Worm (Caenorhabditis elegans): Measurements from ENCODE around the gene hsp-12.2.

Gene hsp-12.2

DNA sequence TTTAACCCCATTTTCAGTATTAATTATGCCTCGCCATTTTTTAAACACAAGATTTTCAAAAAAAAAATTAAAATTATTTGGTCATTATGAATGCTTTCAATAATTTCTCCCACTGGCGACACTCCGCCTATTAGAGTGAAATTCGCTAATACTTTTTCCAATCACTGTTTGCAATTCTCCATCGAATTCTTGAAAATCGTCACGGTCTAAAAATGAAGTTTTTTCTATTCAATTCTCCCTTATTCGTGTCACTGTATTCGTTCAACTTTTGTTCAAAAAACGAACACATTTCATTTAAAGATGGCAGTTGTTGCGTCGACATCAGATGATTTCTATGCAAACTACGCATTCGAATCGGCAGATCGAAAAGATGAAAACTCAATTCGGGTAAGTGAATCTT lies 29.4 kb upstream of the hsp-12.2 start, which contains the start of gene C14B9.3:
C14B9.3 (plus strand) TSS at position 301 of the 400 bp plus-strand sequence.
- TF ChIP-seq ceh-28 (tag; optimal IDR thresholded peaks at IDR 0.05) (no peak), mdl-1 (tag; optimal IDR thresholded peaks at IDR 0.05) (no peak), fkh-2 (tag; optimal IDR thresholded peaks at IDR 0.05) (no peak), hmg-11 (tag; optimal IDR thresholded peaks at IDR 0.05) (no peak), pqm-1 (tag; optimal IDR thresholded peaks at IDR 0.05) (no peak), nhr-67 (tag; optimal IDR thresholded peaks at IDR 0.05) (no peak)

DNA sequence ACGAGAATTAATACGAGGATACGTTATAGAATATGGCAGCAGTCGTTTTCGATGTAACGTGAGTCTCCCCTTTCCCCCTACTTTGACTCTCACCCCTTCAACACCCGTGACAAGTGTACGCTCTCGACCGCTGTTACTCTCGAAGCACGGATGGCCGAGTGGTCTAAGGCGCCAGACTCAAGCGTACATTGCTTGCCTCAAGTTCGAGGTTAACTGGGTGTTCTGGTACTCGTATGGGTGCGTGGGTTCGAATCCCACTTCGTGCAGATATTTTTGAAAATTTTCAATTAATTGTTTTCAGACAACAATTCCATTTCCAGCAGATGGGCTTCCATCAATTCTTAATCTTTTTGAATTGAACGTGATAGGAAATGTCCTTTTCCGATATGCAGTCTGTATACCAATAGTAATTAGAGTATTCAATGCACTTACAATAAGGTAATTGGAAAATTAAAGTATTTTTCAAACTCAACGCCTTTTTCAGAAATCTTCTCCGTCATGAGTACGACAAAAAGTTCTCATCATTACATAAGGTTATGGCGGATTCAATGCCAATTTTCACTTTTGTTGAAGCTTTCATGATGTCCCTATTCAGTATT lies 28.3 kb upstream of the hsp-12.2 start:
- TF ChIP-seq elt-2 (tag; optimal IDR thresholded peaks at IDR 0.05), result peak; percentile 35
- TF ChIP-seq ceh-28 (tag; optimal IDR thresholded peaks at IDR 0.05), result no peak
- no peak for TF ChIP-seq unc-39 (tag; optimal IDR thresholded peaks at IDR 0.05)
- peak; percentile 8 for TF ChIP-seq skn-1 (tag; optimal IDR thresholded peaks at IDR 0.05)
- peak; percentile 23 for TF ChIP-seq snpc-4 (tag; optimal IDR thresholded peaks at IDR 0.05)
- peak; percentile 36 for TF ChIP-seq lin-15B (tag; optimal IDR thresholded peaks at IDR 0.05)
- peak; percentile 68 for TF ChIP-seq ama-1 (optimal IDR thresholded peaks at IDR 0.05)
- TF ChIP-seq lsy-12 (tag; optimal IDR thresholded peaks at IDR 0.05), result peak; percentile 66
- no peak for TF ChIP-seq ceh-9 (tag; optimal IDR thresholded peaks at IDR 0.05)
- TF ChIP-seq nhr-43 (tag; optimal IDR thresholded peaks at IDR 0.05; ENCODE audit: poor library complexity, severe bottlenecking), result peak; percentile 87
- TF ChIP-seq nfya-1 (tag; optimal IDR thresholded peaks at IDR 0.05; ENCODE audit: insufficient read depth), result peak; percentile 69
- no peak for TF ChIP-seq elt-1 (tag; optimal IDR thresholded peaks at IDR 0.05)
- peak; percentile 80 for TF ChIP-seq lin-39 (tag; optimal IDR thresholded peaks at IDR 0.05)
- no peak for TF ChIP-seq aly-2 (tag; optimal IDR thresholded peaks at IDR 0.05)
- peak; percentile 52 for TF ChIP-seq ztf-4 (tag; optimal IDR thresholded peaks at IDR 0.05)
- TF ChIP-seq zag-1 (tag; optimal IDR thresholded peaks at IDR 0.05), result no peak
- no peak for TF ChIP-seq fos-1 (tag; optimal IDR thresholded peaks at IDR 0.05)
- TF ChIP-seq hmg-11 (tag; optimal IDR thresholded peaks at IDR 0.05), result peak; percentile 78
- TF ChIP-seq egl-5 (tag; optimal IDR thresholded peaks at IDR 0.05), result peak; percentile 33
- TF ChIP-seq jun-1 (tag; optimal IDR thresholded peaks at IDR 0.05), result peak; percentile 64
- TF ChIP-seq nhr-77 (tag; optimal IDR thresholded peaks at IDR 0.05), result no peak
- no peak for TF ChIP-seq unc-62 (GFP tag; optimal IDR thresholded peaks at IDR 0.05)
- peak; percentile 29 for TF ChIP-seq nhr-23 (tag; optimal IDR thresholded peaks at IDR 0.05)
- no peak for TF ChIP-seq nhr-76 (tag; optimal IDR thresholded peaks at IDR 0.05)
- TF ChIP-seq ceh-16 (tag; optimal IDR thresholded peaks at IDR 0.05), result no peak
- no peak for TF ChIP-seq ZK546.5 (tag; optimal IDR thresholded peaks at IDR 0.05)
- TF ChIP-seq nhr-25 (tag; optimal IDR thresholded peaks at IDR 0.05), result peak; percentile 17
- TF ChIP-seq pha-4 (tag; optimal IDR thresholded peaks at IDR 0.05), result peak; percentile 74
- TF ChIP-seq egl-27 (tag; optimal IDR thresholded peaks at IDR 0.05), result peak; percentile 74

DNA sequence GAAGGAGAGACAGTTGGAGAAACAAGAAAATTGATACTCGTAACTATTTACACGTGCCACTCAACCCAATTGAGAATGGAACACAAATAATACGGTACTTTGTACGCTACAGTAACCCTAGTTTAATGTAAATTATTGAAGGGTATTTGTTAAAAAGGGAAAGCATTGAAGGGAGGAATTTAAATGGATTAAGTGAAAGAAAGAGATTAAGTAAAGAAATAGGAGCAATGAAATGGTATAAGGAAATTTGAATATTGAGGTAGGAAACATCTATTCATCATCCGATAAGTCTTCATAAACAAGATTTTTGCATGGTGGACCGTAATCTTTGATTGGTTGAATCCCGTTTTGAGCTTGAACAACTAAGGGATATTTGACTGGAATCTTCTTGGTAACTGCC lies 26.5 kb upstream of the hsp-12.2 start:
- no peak for TF ChIP-seq egl-27 (tag; optimal IDR thresholded peaks at IDR 0.05)
- TF ChIP-seq ceh-16 (tag; optimal IDR thresholded peaks at IDR 0.05), result no peak
- TF ChIP-seq nhr-25 (tag; optimal IDR thresholded peaks at IDR 0.05), result no peak
- no peak for TF ChIP-seq nhr-67 (tag; optimal IDR thresholded peaks at IDR 0.05)
- TF ChIP-seq elt-1 (tag; optimal IDR thresholded peaks at IDR 0.05), result no peak
- no peak for TF ChIP-seq nhr-23 (tag; optimal IDR thresholded peaks at IDR 0.05)
- peak; percentile 36 for TF ChIP-seq nhr-43 (tag; optimal IDR thresholded peaks at IDR 0.05; ENCODE audit: poor library complexity, severe bottlenecking)
- no peak for TF ChIP-seq mml-1 (tag; optimal IDR thresholded peaks at IDR 0.05)
- no peak for TF ChIP-seq aly-2 (tag; optimal IDR thresholded peaks at IDR 0.05)

DNA sequence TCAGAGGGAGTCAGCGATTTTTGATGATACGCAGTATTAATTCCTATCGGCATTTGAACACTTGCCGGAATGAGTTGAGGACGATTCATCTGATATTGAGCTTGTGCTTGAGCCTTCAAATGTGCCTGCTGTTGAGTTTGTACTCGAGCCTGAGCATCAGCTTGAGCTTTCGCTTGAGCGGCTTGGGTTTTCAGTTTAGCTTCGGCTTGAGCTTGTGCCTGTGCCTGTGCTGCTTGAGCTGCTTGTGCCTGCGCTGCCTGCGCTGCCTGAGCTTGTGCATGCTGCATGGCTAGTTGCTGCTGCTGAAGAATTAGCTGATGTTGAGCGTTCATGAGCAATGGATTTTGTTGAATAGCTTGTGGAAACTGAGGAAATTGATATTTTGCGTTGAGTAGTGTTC lies 22.0 kb upstream of the hsp-12.2 start:
- TF ChIP-seq nhr-12 (tag; optimal IDR thresholded peaks at IDR 0.05) (no peak), egl-5 (tag; optimal IDR thresholded peaks at IDR 0.05) (no peak), unc-62 (GFP tag; optimal IDR thresholded peaks at IDR 0.05) (no peak), ztf-11 (tag; optimal IDR thresholded peaks at IDR 0.05) (no peak), nhr-25 (tag; optimal IDR thresholded peaks at IDR 0.05) (no peak), elt-1 (tag; optimal IDR thresholded peaks at IDR 0.05) (no peak), mml-1 (tag; optimal IDR thresholded peaks at IDR 0.05) (no peak)

All from whole organism, L3 larva.